Worm (Caenorhabditis elegans) whole organism, midembryonic: ENCODE measurements around the gene C35D6.13.

Experiments
- T22C8.4 ChIP-seq: fragments of 200-800 bp; sonication (Bioruptor generic); IDR thresholded peaks from 2 replicates; pipeline ENCODE4 v1.3.6; 2022; ENCODE audit warnings: missing genetic modification characterization, missing compliant biosample characterization
- cog-1 ChIP-seq: sonication (generic microtip); optimal IDR thresholded peaks from 2 replicates; lab custom pipeline; 2016; ENCODE audit warnings: missing genetic modification characterization, missing compliant biosample characterization
- flt-1 ChIP-seq: fragments of 200-800 bp; sonication (Bioruptor generic); IDR thresholded peaks from 2 replicates; pipeline ENCODE4 v1.3.6; 2022; ENCODE audit warnings: missing genetic modification characterization, missing compliant biosample characterization
- klf-2 ChIP-seq: fragments of 200-800 bp; sonication (Bioruptor generic); conservative IDR thresholded peaks from 2 replicates; pipeline ENCODE4 v1.3.6; 2022; ENCODE audit warnings: missing genetic modification reagents, missing genetic modification characterization, missing compliant biosample characterization
- med-1 ChIP-seq: sonication (generic microtip); optimal IDR thresholded peaks from 2 replicates; lab custom pipeline; 2017; ENCODE audit warnings: missing genetic modification characterization, mild to moderate bottlenecking, missing compliant biosample characterization, antibody characterized with exemption, missing genetic modification reagents; ENCODE audit not compliant: insufficient read depth
- ref-1 ChIP-seq: fragments of 200-800 bp; sonication (Bioruptor generic); conservative IDR thresholded peaks from 2 replicates; pipeline ENCODE4 v1.3.6; 2022; ENCODE audit warnings: missing genetic modification reagents, missing genetic modification characterization, missing compliant biosample characterization
- tab-1 ChIP-seq: fragments of 200-800 bp; sonication (Bioruptor generic); IDR thresholded peaks from 2 replicates; pipeline ENCODE4 v1.3.6; 2022; ENCODE audit warnings: missing genetic modification characterization, missing compliant biosample characterization
- ztf-23 ChIP-seq: fragments of 200-800 bp; sonication (Bioruptor generic); IDR thresholded peaks from 2 replicates; pipeline ENCODE4 v1.3.6; 2022; ENCODE audit warnings: missing genetic modification reagents, missing genetic modification characterization, missing compliant biosample characterization
- ztf-29 ChIP-seq: fragments of 200-800 bp; sonication (Bioruptor generic); IDR thresholded peaks from 2 replicates; pipeline ENCODE4 v1.3.6; 2022; ENCODE audit warnings: missing genetic modification reagents, missing genetic modification characterization, missing compliant biosample characterization

ce11 chrIV:16384665-16385064 is 47.8 kb downstream of the C35D6.13 start:
- TF ChIP-seq cog-1, result no peak
- no peak for TF ChIP-seq ref-1 (GFP tag; lab: Robert Waterston, UW)
- no peak for TF ChIP-seq tab-1 (GFP tag; lab: Robert Waterston, UW)
- TF ChIP-seq ztf-23, result no peak
- TF ChIP-seq klf-2, result no peak
- TF ChIP-seq med-1, result no peak
- TF ChIP-seq ztf-29, result no peak
- no peak for TF ChIP-seq T22C8.4
- TF ChIP-seq flt-1 (GFP tag; lab: Robert Waterston, UW), result no peak
